Fruit fly (Drosophila melanogaster): ENCODE data around the gene Acsf2.

dm6 chr2L:5298978-5299627 is 42.9 kb downstream of the Acsf2 start:
- TF ChIP-seq CG11696 (GFP tag; IDR thresholded peaks at IDR 0.05): peak; percentile 96
- TF ChIP-seq ash1 (GFP tag; optimal IDR thresholded peaks at IDR 0.05): no peak
- TF ChIP-seq CG17186 (GFP tag; optimal IDR thresholded peaks at IDR 0.05): peak; percentile 28
- peak; percentile 43 for TF ChIP-seq Nf-YC (tag; optimal IDR thresholded peaks at IDR 0.05)
- TF ChIP-seq YL-1 (GFP tag; optimal IDR thresholded peaks at IDR 0.05): peak; percentile 23
- peak; percentile 89 for TF ChIP-seq Blimp-1 (GFP tag; optimal IDR thresholded peaks at IDR 0.05)
- no peak for TF ChIP-seq CG16813 (GFP tag; IDR thresholded peaks at IDR 0.05; ENCODE audit: partially characterized antibody)
- peak; percentile 71 for TF ChIP-seq sob (GFP tag; IDR thresholded peaks at IDR 0.05)
- TF ChIP-seq Spps (tag; optimal IDR thresholded peaks at IDR 0.05): peak; percentile 70
- peak; percentile 87 for TF ChIP-seq seq (GFP tag; IDR thresholded peaks at IDR 0.05)
- no peak for TF ChIP-seq CG42726 (GFP tag; IDR thresholded peaks at IDR 0.05; ENCODE audit: partially characterized antibody)
- TF ChIP-seq bbx (GFP tag; IDR thresholded peaks at IDR 0.05; ENCODE audit: partially characterized antibody): no peak
- TF ChIP-seq CG6791 (GFP tag; IDR thresholded peaks at IDR 0.05; ENCODE audit: partially characterized antibody): no peak

Data from whole organism, embryonic.